Fruit fly (Drosophila melanogaster) whole organism, embryonic: ENCODE results near the gene Rbfox1.

ENCODE experiments used
- Atf6 ChIP-seq: fragments of 200-800 bp; sonication (Bioruptor generic); IDR thresholded peaks from 2 replicates; pipeline ENCODE4 v1.3.6; 2022; ENCODE audit warnings: missing biosample characterization, missing genetic modification characterization
- C15 ChIP-seq: fragments of 200-800 bp; sonication (Bioruptor generic); IDR thresholded peaks from 3 replicates; pipeline ENCODE4 v1.3.6; 2022; ENCODE audit warnings: missing biosample characterization, missing genetic modification characterization
- CG11696 ChIP-seq: fragments of 200-800 bp; sonication (Bioruptor generic); IDR thresholded peaks from 2 replicates; pipeline ENCODE4 v1.3.6; 2022; ENCODE audit warnings: missing biosample characterization, missing genetic modification characterization
- br ChIP-seq: fragments of >200 bp; optimal IDR thresholded peaks from 2 replicates; lab custom pipeline; 2017

dm6 chr3L:10545029-10545428 is 63.8 kb downstream of the Rbfox1 start:
- no peak for TF ChIP-seq CG11696 (GFP tag; lab: Robert Waterston, UW)
- TF ChIP-seq Atf6 (GFP tag; lab: Robert Waterston, UW): no peak
- no peak for TF ChIP-seq br (lab: Kevin White, UChicago)
- no peak for TF ChIP-seq C15 (GFP tag; lab: Robert Waterston, UW)
